Worm (Caenorhabditis elegans): Measurements from ENCODE around the gene zipt-17.

Gene zipt-17

DNA sequence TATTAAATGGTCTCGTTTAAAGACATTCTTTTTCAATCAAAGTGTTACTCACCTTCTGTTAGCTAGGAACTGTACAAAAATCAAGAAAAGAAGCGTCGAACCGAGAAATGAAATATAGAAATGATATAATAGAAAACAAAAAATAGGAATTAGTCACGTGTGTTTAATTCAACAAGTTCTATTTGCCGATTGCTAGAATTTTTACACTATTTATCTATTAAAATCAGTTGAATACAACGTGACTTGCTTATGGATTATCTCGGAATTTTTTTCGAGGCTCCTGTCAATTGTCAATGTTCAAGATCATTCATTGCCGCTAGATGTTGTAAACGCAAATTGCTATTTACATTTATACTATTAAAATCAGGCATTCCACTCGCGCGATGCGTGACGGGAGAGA is at the start of gene zipt-17:
Gene zipt-17 (minus strand): TSS at position 101 of the 400 bp plus-strand sequence.
- TF ChIP-seq ztf-23 (GFP tag; IDR thresholded peaks at IDR 0.05), result no peak
- no peak for TF ChIP-seq flt-1 (GFP tag; IDR thresholded peaks at IDR 0.05)
- no peak for TF ChIP-seq cog-1 (tag; optimal IDR thresholded peaks at IDR 0.05)
- TF ChIP-seq klf-2 (GFP tag; conservative IDR thresholded peaks at IDR 0.05), result no peak
- TF ChIP-seq ref-1 (GFP tag; conservative IDR thresholded peaks at IDR 0.05), result no peak
- no peak for TF ChIP-seq med-1 (GFP tag; optimal IDR thresholded peaks at IDR 0.05; ENCODE audit: insufficient read depth)
- TF ChIP-seq ztf-29 (GFP tag; IDR thresholded peaks at IDR 0.05), result no peak
- no peak for TF ChIP-seq T22C8.4 (GFP tag; IDR thresholded peaks at IDR 0.05)
- TF ChIP-seq tab-1 (GFP tag; IDR thresholded peaks at IDR 0.05), result no peak

DNA sequence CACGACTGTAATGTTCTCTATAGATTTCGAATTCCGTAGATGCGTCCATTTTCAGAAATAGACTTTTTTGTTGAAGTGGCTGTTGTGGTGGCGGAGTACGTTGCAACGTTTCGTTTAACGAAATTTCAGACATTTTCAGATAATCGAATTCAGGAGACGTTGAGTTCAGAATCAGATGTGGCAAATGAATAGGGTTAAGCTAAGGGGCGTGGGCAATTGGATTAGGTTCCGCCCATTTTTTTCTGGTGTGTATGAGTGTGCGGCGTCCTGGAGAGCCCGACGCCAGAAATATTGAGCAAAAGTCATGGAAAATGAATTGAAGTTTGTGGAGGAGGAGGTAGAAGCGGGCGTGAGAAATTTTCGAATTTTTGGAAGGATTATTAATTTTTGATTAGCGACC is 46.1 kb upstream of the zipt-17 start:
- TF ChIP-seq cog-1 (tag; optimal IDR thresholded peaks at IDR 0.05), result no peak
- TF ChIP-seq ztf-23 (GFP tag; IDR thresholded peaks at IDR 0.05), result no peak
- no peak for TF ChIP-seq ztf-29 (GFP tag; IDR thresholded peaks at IDR 0.05)
- TF ChIP-seq tab-1 (GFP tag; IDR thresholded peaks at IDR 0.05), result no peak
- no peak for TF ChIP-seq ref-1 (GFP tag; conservative IDR thresholded peaks at IDR 0.05)
- TF ChIP-seq flt-1 (GFP tag; IDR thresholded peaks at IDR 0.05), result no peak
- no peak for TF ChIP-seq T22C8.4 (GFP tag; IDR thresholded peaks at IDR 0.05)
- no peak for TF ChIP-seq med-1 (GFP tag; optimal IDR thresholded peaks at IDR 0.05; ENCODE audit: insufficient read depth)
- TF ChIP-seq klf-2 (GFP tag; conservative IDR thresholded peaks at IDR 0.05), result no peak

DNA sequence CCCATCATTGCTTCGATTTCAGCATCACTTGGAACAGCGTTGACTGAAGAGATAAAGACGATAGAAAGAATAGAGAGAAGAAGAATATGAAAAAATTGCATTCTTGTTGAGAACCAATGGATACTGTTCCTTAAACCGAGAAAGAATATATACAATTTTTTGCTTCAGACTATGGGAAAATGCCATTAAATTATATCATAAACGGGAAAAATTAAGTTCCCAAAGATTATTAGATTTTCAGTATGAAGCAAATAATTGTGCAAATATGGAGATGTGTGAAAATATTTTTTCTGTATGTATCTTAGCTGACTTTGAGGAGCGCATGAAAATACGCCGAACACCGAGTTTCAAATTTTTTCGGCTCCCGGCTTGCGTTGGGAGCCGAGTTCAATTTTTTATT is 40.3 kb upstream of the zipt-17 start, which contains the start of gene T02D1.9:
Gene T02D1.9 (minus strand): TSS at position 101 of the 400 bp plus-strand sequence.
- TF ChIP-seq flt-1 (GFP tag; IDR thresholded peaks at IDR 0.05) (no peak), tab-1 (GFP tag; IDR thresholded peaks at IDR 0.05) (no peak), ztf-29 (GFP tag; IDR thresholded peaks at IDR 0.05) (no peak), ref-1 (GFP tag; conservative IDR thresholded peaks at IDR 0.05) (no peak), cog-1 (tag; optimal IDR thresholded peaks at IDR 0.05) (no peak), klf-2 (GFP tag; conservative IDR thresholded peaks at IDR 0.05) (no peak), ztf-23 (GFP tag; IDR thresholded peaks at IDR 0.05) (no peak)

DNA sequence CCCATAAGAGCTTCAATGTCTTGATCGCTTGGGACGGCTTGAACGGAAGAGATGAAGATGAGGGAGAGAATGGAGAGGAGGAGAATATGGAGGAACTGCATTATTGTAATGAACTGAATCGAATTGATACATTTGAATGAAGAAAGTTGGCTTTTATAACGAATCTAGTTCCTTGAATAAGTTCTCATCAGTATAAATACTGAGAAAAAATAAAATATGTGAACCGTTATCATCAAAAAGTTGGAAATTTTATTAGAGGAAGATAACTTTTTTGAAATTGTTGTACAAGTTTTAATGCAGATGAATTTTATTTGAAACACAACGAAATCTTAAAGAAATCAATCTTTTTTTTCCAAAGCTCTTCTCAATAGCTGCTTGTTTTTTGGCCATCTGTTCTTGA is 39.8 kb upstream of the zipt-17 start, which contains the start of gene T02D1.7:
Gene T02D1.7 (minus strand): TSS at position 101 of the 400 bp plus-strand sequence.
- no peak for TF ChIP-seq flt-1 (GFP tag; IDR thresholded peaks at IDR 0.05)
- TF ChIP-seq ztf-23 (GFP tag; IDR thresholded peaks at IDR 0.05), result no peak
- no peak for TF ChIP-seq klf-2 (GFP tag; conservative IDR thresholded peaks at IDR 0.05)
- no peak for TF ChIP-seq T22C8.4 (GFP tag; IDR thresholded peaks at IDR 0.05)
- no peak for TF ChIP-seq ref-1 (GFP tag; conservative IDR thresholded peaks at IDR 0.05)
- TF ChIP-seq cog-1 (tag; optimal IDR thresholded peaks at IDR 0.05), result no peak
- TF ChIP-seq med-1 (GFP tag; optimal IDR thresholded peaks at IDR 0.05; ENCODE audit: insufficient read depth), result no peak
- no peak for TF ChIP-seq ztf-29 (GFP tag; IDR thresholded peaks at IDR 0.05)
- TF ChIP-seq tab-1 (GFP tag; IDR thresholded peaks at IDR 0.05), result no peak

DNA sequence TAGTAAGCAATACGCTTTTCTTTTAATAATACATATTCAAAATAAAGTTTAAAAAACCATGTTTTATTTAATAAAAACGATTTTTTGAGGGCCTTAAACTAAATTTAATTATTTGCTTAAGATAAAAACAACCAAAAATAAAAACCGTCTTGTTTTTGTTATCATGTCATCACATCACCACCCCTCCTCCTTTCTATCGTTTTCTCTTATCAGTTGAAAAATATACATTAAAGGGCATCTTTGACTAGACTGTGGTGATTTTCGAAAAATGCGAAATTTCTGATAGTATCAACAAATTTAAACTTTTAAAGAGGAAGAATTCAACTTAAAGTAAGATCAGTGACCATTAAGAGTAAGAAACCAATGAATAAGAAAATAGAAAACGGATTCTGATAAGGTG is 38.9 kb upstream of the zipt-17 start:
- no peak for TF ChIP-seq flt-1 (GFP tag; IDR thresholded peaks at IDR 0.05)
- TF ChIP-seq ref-1 (GFP tag; conservative IDR thresholded peaks at IDR 0.05), result no peak
- no peak for TF ChIP-seq tab-1 (GFP tag; IDR thresholded peaks at IDR 0.05)
- no peak for TF ChIP-seq ztf-29 (GFP tag; IDR thresholded peaks at IDR 0.05)
- no peak for TF ChIP-seq cog-1 (tag; optimal IDR thresholded peaks at IDR 0.05)
- TF ChIP-seq klf-2 (GFP tag; conservative IDR thresholded peaks at IDR 0.05), result no peak
- TF ChIP-seq med-1 (GFP tag; optimal IDR thresholded peaks at IDR 0.05; ENCODE audit: insufficient read depth), result no peak
- TF ChIP-seq T22C8.4 (GFP tag; IDR thresholded peaks at IDR 0.05), result no peak

DNA sequence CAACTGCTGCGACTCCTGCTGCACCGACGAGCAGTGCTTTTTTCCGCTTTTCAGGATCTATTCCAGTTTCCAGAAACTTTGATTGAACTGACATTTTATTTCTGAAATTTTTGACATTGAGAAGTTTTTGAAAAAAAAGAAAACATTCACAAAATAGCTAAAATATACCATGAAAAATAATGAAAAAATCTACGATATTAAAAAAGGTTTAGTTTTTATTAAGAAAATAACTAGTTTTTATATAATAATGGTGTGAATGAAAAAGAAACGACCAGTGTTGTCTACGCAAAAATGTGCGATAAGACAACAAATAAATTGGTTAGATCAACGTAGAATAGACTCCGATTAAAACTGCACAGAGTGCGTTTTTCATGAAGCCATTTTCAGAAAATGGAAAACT is 38.3 kb upstream of the zipt-17 start, which contains the start of gene pmp-4:
Gene pmp-4 (minus strand): TSS at position 101 of the 400 bp plus-strand sequence.
- no peak for TF ChIP-seq tab-1 (GFP tag; IDR thresholded peaks at IDR 0.05)
- TF ChIP-seq flt-1 (GFP tag; IDR thresholded peaks at IDR 0.05), result no peak
- no peak for TF ChIP-seq ztf-23 (GFP tag; IDR thresholded peaks at IDR 0.05)
- no peak for TF ChIP-seq klf-2 (GFP tag; conservative IDR thresholded peaks at IDR 0.05)
- TF ChIP-seq med-1 (GFP tag; optimal IDR thresholded peaks at IDR 0.05; ENCODE audit: insufficient read depth), result no peak
- TF ChIP-seq T22C8.4 (GFP tag; IDR thresholded peaks at IDR 0.05), result no peak
- no peak for TF ChIP-seq ztf-29 (GFP tag; IDR thresholded peaks at IDR 0.05)
- no peak for TF ChIP-seq cog-1 (tag; optimal IDR thresholded peaks at IDR 0.05)
- TF ChIP-seq ref-1 (GFP tag; conservative IDR thresholded peaks at IDR 0.05), result no peak

DNA sequence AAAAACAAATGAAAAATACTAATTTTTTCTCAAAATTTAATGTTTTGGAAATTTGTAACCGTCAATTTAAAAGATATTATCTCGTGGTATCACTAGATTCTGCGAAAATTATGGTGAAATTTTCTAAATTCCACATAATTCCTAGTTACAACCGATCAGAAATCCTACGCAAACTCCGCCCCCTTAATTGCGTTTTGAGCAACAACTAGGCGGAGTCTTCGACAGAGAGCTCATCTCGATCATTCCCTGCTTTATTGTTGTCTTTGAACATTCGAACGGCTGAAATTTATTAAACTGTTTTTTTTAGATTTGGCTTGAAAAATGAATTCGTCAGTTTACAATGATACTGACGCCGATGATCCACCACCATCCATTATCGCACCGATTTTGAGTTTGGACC is 32.3 kb upstream of the zipt-17 start, which contains the start of gene T02D1.4:
Gene T02D1.4 (plus strand): TSS at position 301 of the 400 bp plus-strand sequence.
- TF ChIP-seq flt-1 (GFP tag; IDR thresholded peaks at IDR 0.05) (no peak), ztf-23 (GFP tag; IDR thresholded peaks at IDR 0.05) (no peak), med-1 (GFP tag; optimal IDR thresholded peaks at IDR 0.05; ENCODE audit: insufficient read depth) (no peak), klf-2 (GFP tag; conservative IDR thresholded peaks at IDR 0.05) (no peak), T22C8.4 (GFP tag; IDR thresholded peaks at IDR 0.05) (no peak), ref-1 (GFP tag; conservative IDR thresholded peaks at IDR 0.05) (no peak), cog-1 (tag; optimal IDR thresholded peaks at IDR 0.05) (no peak), tab-1 (GFP tag; IDR thresholded peaks at IDR 0.05) (no peak), ztf-29 (GFP tag; IDR thresholded peaks at IDR 0.05) (no peak)

DNA sequence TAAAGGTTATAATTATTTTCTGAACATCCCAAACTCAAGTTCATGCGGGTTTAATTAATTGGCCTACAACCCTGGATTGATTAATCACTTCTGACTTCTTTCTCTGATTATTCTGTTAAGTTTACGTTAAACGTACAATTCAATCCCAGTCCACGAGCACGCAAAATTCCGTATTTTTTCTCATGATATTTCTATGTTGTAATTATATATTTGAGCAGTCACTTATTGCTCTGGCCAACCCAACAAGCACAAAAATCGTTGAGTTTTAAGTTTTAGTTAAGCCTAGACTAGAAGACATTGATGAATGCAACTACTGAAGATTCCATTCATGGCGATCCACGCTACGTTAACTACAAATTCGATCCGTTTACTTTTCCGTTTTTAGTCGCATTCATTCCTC is 28.7 kb upstream of the zipt-17 start, which contains the start of gene sru-15:
Gene sru-15 (plus strand): TSS at position 301 of the 400 bp plus-strand sequence.
- no peak for TF ChIP-seq ztf-23 (GFP tag; IDR thresholded peaks at IDR 0.05)
- TF ChIP-seq flt-1 (GFP tag; IDR thresholded peaks at IDR 0.05), result no peak
- TF ChIP-seq ztf-29 (GFP tag; IDR thresholded peaks at IDR 0.05), result no peak
- no peak for TF ChIP-seq tab-1 (GFP tag; IDR thresholded peaks at IDR 0.05)
- TF ChIP-seq ref-1 (GFP tag; conservative IDR thresholded peaks at IDR 0.05), result no peak
- TF ChIP-seq cog-1 (tag; optimal IDR thresholded peaks at IDR 0.05), result no peak
- no peak for TF ChIP-seq T22C8.4 (GFP tag; IDR thresholded peaks at IDR 0.05)
- no peak for TF ChIP-seq med-1 (GFP tag; optimal IDR thresholded peaks at IDR 0.05; ENCODE audit: insufficient read depth)
- TF ChIP-seq klf-2 (GFP tag; conservative IDR thresholded peaks at IDR 0.05), result no peak

DNA sequence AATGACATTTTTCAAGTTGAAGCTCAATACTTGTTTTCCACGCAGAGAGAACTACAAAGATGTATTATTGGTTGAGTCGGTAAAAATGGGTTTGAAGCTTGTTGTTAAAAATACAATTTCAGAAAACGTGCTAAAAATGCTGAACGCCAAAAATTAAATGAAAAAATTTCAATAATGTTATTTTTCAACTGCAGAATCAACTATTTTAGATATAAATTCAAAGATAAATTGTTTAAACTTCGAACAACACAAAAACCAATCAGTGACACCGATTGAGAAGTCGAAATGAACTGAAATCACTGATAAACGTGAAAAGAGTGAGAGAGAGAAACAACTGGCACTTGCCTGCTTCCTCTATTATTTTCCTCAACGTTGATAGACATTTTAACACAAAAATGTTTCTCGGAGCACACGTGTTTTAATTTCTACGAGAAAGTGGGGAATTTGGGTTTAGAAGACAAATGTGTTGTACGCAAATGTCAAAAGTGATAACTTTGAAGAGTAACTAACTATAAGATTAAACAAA is 20.3 kb upstream of the zipt-17 start, which contains the start of gene T02D1.8:
Gene T02D1.8 (minus strand): TSS at position 51 of the 526 bp plus-strand sequence.
- TF ChIP-seq flt-1 (GFP tag; IDR thresholded peaks at IDR 0.05), result no peak
- TF ChIP-seq tab-1 (GFP tag; IDR thresholded peaks at IDR 0.05), result no peak
